Fruit fly (Drosophila melanogaster): Measurements from ENCODE around the gene Prosalpha2.

The Prosalpha2 gene

dm6 chr3R:12433764-12434163 lies 2.6 kb downstream of the Prosalpha2 start, which contains the start of the genes Aos1 and Srlp (continued):
- no peak for TF ChIP-seq sob (GFP tag; IDR thresholded peaks at IDR 0.05)
- peak; percentile 67 for TF ChIP-seq sens (GFP tag)
- TF ChIP-seq seq (GFP tag; IDR thresholded peaks at IDR 0.05): no peak
- no peak for TF ChIP-seq grn (GFP tag; optimal IDR thresholded peaks at IDR 0.05)
- TF ChIP-seq tin (GFP tag; optimal IDR thresholded peaks at IDR 0.05): peak; percentile 47
- no peak for TF ChIP-seq CG3838 (GFP tag; optimal IDR thresholded peaks at IDR 0.05)
- no peak for TF ChIP-seq CG7745 (tag; optimal IDR thresholded peaks at IDR 0.05)
- TF ChIP-seq CG34376 (GFP tag; optimal IDR thresholded peaks at IDR 0.05): peak; percentile 17
- no peak for TF ChIP-seq danr (GFP tag; IDR thresholded peaks at IDR 0.05)
- TF ChIP-seq CG3726 (GFP tag; IDR thresholded peaks at IDR 0.05): no peak
- peak; percentile 63 for TF ChIP-seq zen (tag; optimal IDR thresholded peaks at IDR 0.05)
- TF ChIP-seq HHEX (GFP tag; optimal IDR thresholded peaks at IDR 0.05): peak; percentile 17
- peak; percentile 75 for TF ChIP-seq CG8924 (tag; optimal IDR thresholded peaks at IDR 0.05)
- no peak for TF ChIP-seq Hr39 (optimal IDR thresholded peaks at IDR 0.05)
- TF ChIP-seq CG9797 (GFP tag; optimal IDR thresholded peaks at IDR 0.05): peak; percentile 63
- peak; percentile 38 for TF ChIP-seq Chrac-16 (GFP tag; optimal IDR thresholded peaks at IDR 0.05)
- TF ChIP-seq fru (optimal IDR thresholded peaks at IDR 0.05): no peak
- TF ChIP-seq Hr78 (GFP tag; optimal IDR thresholded peaks at IDR 0.05): no peak
- peak; percentile 74 for TF ChIP-seq gfzf (GFP tag; optimal IDR thresholded peaks at IDR 0.05)
- TF ChIP-seq CG33557 (GFP tag; optimal IDR thresholded peaks at IDR 0.05): peak; percentile 34
- peak; percentile 52 for TF ChIP-seq Med (GFP tag)
- TF ChIP-seq CG10209 (GFP tag; optimal IDR thresholded peaks at IDR 0.05): peak; percentile 34
- TF ChIP-seq CG4854 (GFP tag; optimal IDR thresholded peaks at IDR 0.05): no peak
- TF ChIP-seq Abd-B (GFP tag; optimal IDR thresholded peaks at IDR 0.05): peak; percentile 62
- TF ChIP-seq Max (GFP tag; optimal IDR thresholded peaks at IDR 0.05): peak; percentile 56
- no peak for TF ChIP-seq Nf-YB (GFP tag; optimal IDR thresholded peaks at IDR 0.05)
- TF ChIP-seq grau (tag; optimal IDR thresholded peaks at IDR 0.05): peak; percentile 71
- peak; percentile 30 for TF ChIP-seq CG12104 (GFP tag; optimal IDR thresholded peaks at IDR 0.05)
- TF ChIP-seq yki (optimal IDR thresholded peaks at IDR 0.05): no peak
- peak; percentile 58 for TF ChIP-seq CG15601 (tag; optimal IDR thresholded peaks at IDR 0.05)
- TF ChIP-seq CG14710 (tag; optimal IDR thresholded peaks at IDR 0.05): peak; percentile 86
- TF ChIP-seq ato (GFP tag; IDR thresholded peaks at IDR 0.05; ENCODE audit: partially characterized antibody): no peak
- TF ChIP-seq CoRest (tag; optimal IDR thresholded peaks at IDR 0.05): peak; percentile 83
- TF ChIP-seq CG10147 (GFP tag; optimal IDR thresholded peaks at IDR 0.05): peak; percentile 62
- peak; percentile 58 for TF ChIP-seq sd (tag; optimal IDR thresholded peaks at IDR 0.05)
- peak; percentile 72 for TF ChIP-seq CG4617 (GFP tag; optimal IDR thresholded peaks at IDR 0.05; ENCODE audit: borderline replicate concordance)
- peak; percentile 23 for TF ChIP-seq fd96Cb (tag; optimal IDR thresholded peaks at IDR 0.05)
- peak; percentile 61 for TF ChIP-seq BEAF-32 (GFP tag; optimal IDR thresholded peaks at IDR 0.05)
- TF ChIP-seq CG4730 (GFP tag; IDR thresholded peaks at IDR 0.05): no peak
- peak; percentile 20 for TF ChIP-seq CG12299 (tag; optimal IDR thresholded peaks at IDR 0.05)
- peak; percentile 81 for TF ChIP-seq CG12659 (GFP tag; optimal IDR thresholded peaks at IDR 0.05)
- TF ChIP-seq Dll (GFP tag; IDR thresholded peaks at IDR 0.05; ENCODE audit: partially characterized antibody): 0 out of 4 replicates have a peak, but pooled peaks have one; percentile 51
- peak in 1 of 2 experiments; percentile 49 for TF ChIP-seq bsh (GFP tag; optimal IDR thresholded peaks at IDR 0.05)
- TF ChIP-seq HmgZ (tag; optimal IDR thresholded peaks at IDR 0.05): peak; percentile 51
- no peak for TF ChIP-seq run (tag; optimal IDR thresholded peaks at IDR 0.05)
- TF ChIP-seq trem (tag; optimal IDR thresholded peaks at IDR 0.05): peak; percentile 99
- TF ChIP-seq az2 (GFP tag; optimal IDR thresholded peaks at IDR 0.05): peak; percentile 46
- TF ChIP-seq prd (optimal IDR thresholded peaks at IDR 0.05): no peak
- peak; percentile 55; the same call in 2 of the 3 replicates for TF ChIP-seq prd (GFP tag; IDR thresholded peaks at IDR 0.05)
- 0 out of 3 replicates have a peak, but pooled peaks have one; percentile 44 for TF ChIP-seq Dbx (GFP tag; IDR thresholded peaks at IDR 0.05)
- TF ChIP-seq CG13894 (tag; optimal IDR thresholded peaks at IDR 0.05): peak; percentile 63

All from whole organism, embryonic.